Worm (Caenorhabditis elegans) whole organism, early embryonic: ENCODE results near the gene pqn-73.

Experiments used
- B0310.2 ChIP-seq: sonication (generic microtip); optimal IDR thresholded peaks from 2 replicates; lab custom pipeline; 2016; ENCODE audit warnings: mild to moderate bottlenecking, missing genetic modification characterization, missing compliant biosample characterization
- F13C5.2 ChIP-seq: sonication (generic microtip); optimal IDR thresholded peaks from 2 replicates; lab custom pipeline; 2017; ENCODE audit warnings: mild to moderate bottlenecking, missing genetic modification characterization, inconsistent platforms, missing compliant biosample characterization
- aly-1 ChIP-seq: sonication (generic microtip); optimal IDR thresholded peaks from 2 replicates; lab custom pipeline; 2016; ENCODE audit warnings: missing genetic modification characterization, missing compliant biosample characterization
- ama-1 ChIP-seq: fragments of 150-350 bp; optimal IDR thresholded peaks from 2 replicates; lab custom pipeline; 2014
- ceh-13 ChIP-seq: fragments of 200-800 bp; sonication (Bioruptor generic); optimal IDR thresholded peaks from 2 replicates; lab custom pipeline; 2018; ENCODE audit warnings: mild to moderate bottlenecking, missing genetic modification characterization, missing compliant biosample characterization
- ceh-36 ChIP-seq: sonication (generic microtip); optimal IDR thresholded peaks from 2 replicates; lab custom pipeline; 2016; ENCODE audit warnings: missing genetic modification characterization, inconsistent platforms, missing compliant biosample characterization
- ets-7 ChIP-seq: sonication (generic microtip); optimal IDR thresholded peaks from 2 replicates; lab custom pipeline; 2016; ENCODE audit warnings: missing genotype, missing genetic modification characterization, missing compliant biosample characterization
- flt-1 ChIP-seq: fragments of 200-800 bp; sonication (Bioruptor generic); IDR thresholded peaks from 2 replicates; pipeline ENCODE4 v1.3.6; 2022; ENCODE audit warnings: missing genetic modification characterization, missing compliant biosample characterization
- hmbx-1 ChIP-seq: sonication (generic microtip); optimal IDR thresholded peaks from 2 replicates; lab custom pipeline; 2016; ENCODE audit warnings: mild to moderate bottlenecking, missing genetic modification characterization, missing compliant biosample characterization
- hmg-4 ChIP-seq: fragments of 200-800 bp; sonication (Bioruptor generic); optimal IDR thresholded peaks from 2 replicates; lab custom pipeline; 2018; ENCODE audit warnings: mild to moderate bottlenecking, missing genetic modification characterization, missing compliant biosample characterization
- hnd-1 ChIP-seq: sonication (generic microtip); optimal IDR thresholded peaks from 2 replicates; lab custom pipeline; 2016; ENCODE audit warnings: missing genetic modification characterization, missing compliant biosample characterization
- pes-1 ChIP-seq: fragments of 200-800 bp; sonication (Bioruptor generic); IDR thresholded peaks from 2 replicates; pipeline ENCODE4 v1.3.6; 2022; ENCODE audit warnings: missing genetic modification reagents, missing genetic modification characterization, missing compliant biosample characterization
- scrt-1 ChIP-seq: fragments of 200-800 bp; sonication (Bioruptor generic); IDR thresholded peaks from 2 replicates; pipeline ENCODE4 v1.3.6; 2022; ENCODE audit warnings: missing genetic modification characterization, missing compliant biosample characterization
- sea-1 ChIP-seq: fragments of 200-800 bp; sonication (Bioruptor generic); conservative IDR thresholded peaks from 2 replicates; pipeline ENCODE4 v1.3.6; 2022; ENCODE audit warnings: missing genetic modification characterization, missing compliant biosample characterization
- tbx-11 ChIP-seq: fragments of 200-800 bp; sonication (Bioruptor generic); IDR thresholded peaks from 2 replicates; pipeline ENCODE4 v1.3.6; 2022; ENCODE audit warnings: missing genetic modification characterization, missing compliant biosample characterization
- tbx-37 ChIP-seq: fragments of 200-800 bp; sonication (Bioruptor generic); conservative IDR thresholded peaks from 2 replicates; pipeline ENCODE4 v1.3.6; 2022; ENCODE audit warnings: missing genetic modification reagents, missing genetic modification characterization, missing compliant biosample characterization
- tra-4 ChIP-seq: sonication (generic microtip); optimal IDR thresholded peaks from 2 replicates; lab custom pipeline; 2017; ENCODE audit warnings: missing genetic modification characterization, missing compliant biosample characterization

The pqn-73 gene

ce11 chrII:8577509-8578099 is 37.1 kb downstream of the pqn-73 start, which contains the start of gene F54C9.9:
Gene F54C9.9, plus strand, starts transcription at chrII:8578049.
- TF ChIP-seq hnd-1 (tag; lab: Kevin White, UChicago): no peak
- no peak for TF ChIP-seq ceh-13 (GFP tag; lab: Kevin White, UChicago)
- TF ChIP-seq tra-4 (tag; lab: Kevin White, UChicago): no peak
- TF ChIP-seq F13C5.2 (tag; lab: Kevin White, UChicago): no peak
- no peak for TF ChIP-seq scrt-1 (GFP tag; lab: Robert Waterston, UW)
- no peak for TF ChIP-seq hmbx-1 (tag; lab: Kevin White, UChicago)
- no peak for TF ChIP-seq ets-7 (tag; lab: Kevin White, UChicago)
- TF ChIP-seq flt-1 (GFP tag; lab: Robert Waterston, UW): no peak
- TF ChIP-seq ama-1 (lab: Kevin White, UChicago): no peak
- TF ChIP-seq B0310.2 (tag; lab: Kevin White, UChicago): no peak
- no peak for TF ChIP-seq tbx-11 (GFP tag; lab: Robert Waterston, UW)
- TF ChIP-seq hmg-4: no peak

ce11 chrII:8581700-8582099 is 41.2 kb downstream of the pqn-73 start, which contains the start of gene arl-1:
Gene arl-1, plus strand, starts transcription at chrII:8582000.
- TF ChIP-seq B0310.2 (tag; lab: Kevin White, UChicago) (no peak), ets-7 (tag; lab: Kevin White, UChicago) (no peak), hmbx-1 (tag; lab: Kevin White, UChicago) (no peak), ceh-36 (tag; lab: Kevin White, UChicago) (no peak), sea-1 (no peak), tbx-37 (GFP tag; lab: Robert Waterston, UW) (no peak), aly-1 (no peak), pes-1 (GFP tag; lab: Robert Waterston, UW) (no peak), hnd-1 (tag; lab: Kevin White, UChicago) (no peak), tra-4 (tag; lab: Kevin White, UChicago) (no peak)

DNA sequence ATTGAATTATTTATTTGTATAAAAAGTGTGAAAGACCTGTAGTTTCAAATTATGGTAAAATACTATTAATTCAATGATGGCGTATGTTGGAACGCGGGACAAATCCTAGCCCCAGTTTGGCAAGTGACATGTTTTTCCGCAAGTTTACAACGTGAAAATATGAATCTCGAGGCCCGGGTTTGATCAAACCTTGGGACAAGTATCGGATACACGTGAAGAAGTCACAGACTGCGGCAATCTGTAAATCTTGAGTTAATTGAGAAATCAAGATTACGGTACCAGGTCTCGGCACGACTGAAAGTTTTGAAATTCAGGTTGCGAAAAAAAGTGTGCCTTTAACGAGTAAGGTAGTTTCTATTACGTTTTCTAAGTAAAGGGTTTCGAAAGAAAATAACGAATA is 42.5 kb downstream of the pqn-73 start:
- TF ChIP-seq ama-1 (lab: Kevin White, UChicago): peak; percentile 54
- TF ChIP-seq scrt-1 (GFP tag; lab: Robert Waterston, UW): no peak

DNA sequence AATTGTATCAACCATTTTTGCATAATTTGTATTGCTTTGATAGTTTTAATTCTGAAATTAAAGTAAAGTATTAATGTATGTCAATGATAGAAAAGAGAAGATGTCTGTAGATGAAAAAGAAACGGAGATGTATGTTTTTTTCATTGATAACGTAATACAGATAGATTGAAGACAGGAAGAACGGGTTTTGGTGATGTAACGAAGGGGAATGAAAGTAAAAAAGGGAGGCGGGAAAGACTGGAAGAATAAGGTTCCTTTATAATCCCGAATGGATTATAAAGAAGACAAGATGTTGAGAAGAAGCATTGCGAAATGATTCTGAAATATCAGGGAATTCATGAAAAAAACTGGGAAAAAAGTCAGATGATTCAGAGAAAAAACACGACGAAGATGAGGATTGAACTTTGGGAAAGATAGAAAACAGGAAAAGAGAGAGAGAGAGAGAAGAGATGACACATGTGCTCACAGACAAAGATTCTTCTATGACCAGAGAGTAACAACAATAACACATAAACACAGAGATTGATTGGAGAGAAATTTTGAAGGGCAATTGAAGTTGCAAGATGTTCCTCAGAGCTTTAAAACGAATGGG is 44.6 kb downstream of the pqn-73 start, which contains the start of gene F54C9.11:
Gene F54C9.11 (minus strand): TSS at position 51 of the 592 bp plus-strand sequence.
- TF ChIP-seq hmg-4: no peak
- TF ChIP-seq flt-1 (GFP tag; lab: Robert Waterston, UW): no peak
- TF ChIP-seq tra-4 (tag; lab: Kevin White, UChicago): no peak
- TF ChIP-seq ceh-36 (tag; lab: Kevin White, UChicago): no peak
- no peak for TF ChIP-seq sea-1
- TF ChIP-seq F13C5.2 (tag; lab: Kevin White, UChicago): no peak
- no peak for TF ChIP-seq ama-1 (lab: Kevin White, UChicago)
- TF ChIP-seq tbx-37 (GFP tag; lab: Robert Waterston, UW): no peak
- no peak for TF ChIP-seq ceh-13 (GFP tag; lab: Kevin White, UChicago)
- no peak for TF ChIP-seq ets-7 (tag; lab: Kevin White, UChicago)
- no peak for TF ChIP-seq hnd-1 (tag; lab: Kevin White, UChicago)
- no peak for TF ChIP-seq pes-1 (GFP tag; lab: Robert Waterston, UW)
- no peak for TF ChIP-seq B0310.2 (tag; lab: Kevin White, UChicago)
- no peak for TF ChIP-seq hmbx-1 (tag; lab: Kevin White, UChicago)
- TF ChIP-seq scrt-1 (GFP tag; lab: Robert Waterston, UW): no peak

DNA sequence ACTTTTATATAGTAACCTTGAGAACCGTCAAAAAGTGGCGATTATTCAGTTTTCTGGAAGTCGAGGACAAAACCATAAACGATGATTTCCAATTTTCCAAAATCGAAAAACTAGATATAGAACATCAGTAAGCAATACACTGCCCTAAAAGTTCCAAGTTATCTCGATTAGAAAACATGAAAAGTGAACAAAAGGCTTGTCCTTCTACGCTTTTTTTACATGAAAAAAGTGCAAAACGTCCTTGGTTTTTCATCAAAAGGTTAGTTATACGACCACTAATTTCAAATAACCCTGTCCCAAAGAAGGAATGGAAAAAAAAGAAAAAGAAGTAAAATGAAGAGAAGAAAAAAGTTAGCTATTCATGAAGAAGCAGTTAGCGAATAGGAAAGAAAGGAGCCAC is 45.4 kb downstream of the pqn-73 start:
- TF ChIP-seq tbx-11 (GFP tag; lab: Robert Waterston, UW) (no peak), hmg-4 (no peak)

- no peak for TF ChIP-seq tra-4 (tag; lab: Kevin White, UChicago)
- TF ChIP-seq hmg-4: no peak
- no peak for TF ChIP-seq aly-1
- no peak for TF ChIP-seq sea-1
- no peak for TF ChIP-seq ets-7 (tag; lab: Kevin White, UChicago)
These were observed 47.2 kb downstream of the pqn-73 start for ce11 chrII:8587660-8588230.

DNA sequence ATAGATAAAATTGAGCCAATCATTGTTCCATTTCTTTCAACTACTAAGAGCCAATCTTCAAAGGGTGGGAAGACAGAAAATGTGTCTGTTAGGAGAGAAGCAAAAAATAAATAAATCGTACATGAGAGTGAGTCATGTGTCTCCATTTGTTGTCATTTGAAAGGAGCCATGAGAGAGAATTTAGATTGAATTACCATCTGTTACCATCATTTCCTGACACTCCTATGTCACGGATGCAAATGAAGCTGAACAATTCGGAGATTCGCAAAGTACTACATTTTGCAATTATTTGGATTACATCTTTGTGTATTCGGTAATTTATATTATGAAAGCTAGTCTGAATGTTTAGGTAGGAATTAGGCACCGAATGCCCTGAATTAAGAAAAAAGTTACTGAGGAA is 47.9 kb downstream of the pqn-73 start:
- TF ChIP-seq tbx-11 (GFP tag; lab: Robert Waterston, UW) (no peak), flt-1 (GFP tag; lab: Robert Waterston, UW) (no peak), aly-1 (no peak), hnd-1 (tag; lab: Kevin White, UChicago) (no peak), ama-1 (lab: Kevin White, UChicago) (no peak)

- TF ChIP-seq ama-1 (lab: Kevin White, UChicago) (no peak), ceh-13 (GFP tag; lab: Kevin White, UChicago) (no peak), aly-1 (no peak), ceh-36 (tag; lab: Kevin White, UChicago) (no peak), F13C5.2 (tag; lab: Kevin White, UChicago) (no peak), B0310.2 (tag; lab: Kevin White, UChicago) (no peak), pes-1 (GFP tag; lab: Robert Waterston, UW) (no peak), flt-1 (GFP tag; lab: Robert Waterston, UW) (no peak), tra-4 (tag; lab: Kevin White, UChicago) (no peak), ets-7 (tag; lab: Kevin White, UChicago) (no peak), hnd-1 (tag; lab: Kevin White, UChicago) (no peak), hmg-4 (no peak), tbx-37 (GFP tag; lab: Robert Waterston, UW) (no peak), hmbx-1 (tag; lab: Kevin White, UChicago) (no peak), sea-1 (no peak), scrt-1 (GFP tag; lab: Robert Waterston, UW) (no peak), tbx-11 (GFP tag; lab: Robert Waterston, UW) (no peak)
These were observed 48.7 kb downstream of the pqn-73 start for ce11 chrII:8589227-8589626.
